Worm (Caenorhabditis elegans) whole organism, L3 larva: Measurements from ENCODE around the gene R04F11.2.
A peak's percentile ranks its signal among the peaks of the same experiment; 100 is the strongest.

ENCODE experiments used
- R02D3.7 ChIP-seq: fragments of 150-350 bp; optimal IDR thresholded peaks from 2 replicates; lab custom pipeline; 2014; ENCODE audit warnings: missing biosample characterization, missing genetic modification characterization
- ZK546.5 ChIP-seq: sonication (generic microtip); optimal IDR thresholded peaks from 2 replicates; lab custom pipeline; 2017; ENCODE audit warnings: missing biosample characterization, missing genetic modification characterization
- aly-2 ChIP-seq: fragments of 150-350 bp; optimal IDR thresholded peaks from 2 replicates; lab custom pipeline; 2014; ENCODE audit warnings: missing biosample characterization, missing genetic modification characterization
- ama-1 ChIP-seq: fragments of 150-350 bp; optimal IDR thresholded peaks from 2 replicates; lab custom pipeline; 2018
- ceh-16 ChIP-seq: sonication (generic microtip); optimal IDR thresholded peaks from 2 replicates; lab custom pipeline; 2017; ENCODE audit warnings: missing biosample characterization, missing genetic modification characterization
- ceh-28 ChIP-seq: fragments of 150-350 bp; optimal IDR thresholded peaks from 2 replicates; lab custom pipeline; 2014; ENCODE audit warnings: missing biosample characterization, missing genetic modification reagents, missing genetic modification characterization
- ceh-82 ChIP-seq: fragments of 150-350 bp; optimal IDR thresholded peaks from 2 replicates; lab custom pipeline; 2014; ENCODE audit warnings: missing biosample characterization, missing genetic modification characterization
- ceh-9 ChIP-seq: sonication (generic microtip); optimal IDR thresholded peaks from 2 replicates; lab custom pipeline; 2018; ENCODE audit warnings: missing biosample characterization, missing genetic modification characterization
- daf-12 ChIP-seq: fragments of 150-350 bp; optimal IDR thresholded peaks from 2 replicates; lab custom pipeline; 2014; ENCODE audit warnings: missing biosample characterization, missing genetic modification reagents, missing genetic modification characterization
- egl-27 ChIP-seq: sonication (generic microtip); optimal IDR thresholded peaks from 4 replicates; lab custom pipeline; 2017; ENCODE audit warnings: missing biosample characterization, missing genetic modification reagents, missing genetic modification characterization
- egl-5 ChIP-seq: fragments of 150-350 bp; optimal IDR thresholded peaks from 2 replicates; lab custom pipeline; 2017; ENCODE audit warnings: missing biosample characterization, missing genetic modification reagents, missing genetic modification characterization, inconsistent platforms
- elt-1 ChIP-seq: fragments of 150-350 bp; optimal IDR thresholded peaks from 2 replicates; lab custom pipeline; 2014; ENCODE audit warnings: missing biosample characterization, missing genetic modification characterization
- elt-2 ChIP-seq: sonication (generic microtip); optimal IDR thresholded peaks from 2 replicates; lab custom pipeline; 2016; ENCODE audit warnings: missing genetic modification reagents, mild to moderate bottlenecking, missing genetic modification characterization, missing compliant biosample characterization
- elt-3 ChIP-seq, 3 experiments: fragments of 150-350 bp in 1 of 3; sonication (generic microtip) in 2 of 3; optimal IDR thresholded peaks; 2 replicates in 2 of 3; 4 replicates in 1 of 3; lab custom pipeline; 2014 to 2017; ENCODE audit warnings: missing biosample characterization in 3 of 3, missing genetic modification characterization in 3 of 3
- eor-1 ChIP-seq, 2 experiments: fragments of 150-350 bp; optimal IDR thresholded peaks; 2 replicates each; lab custom pipeline; 2014 to 2018; ENCODE audit warnings: missing biosample characterization in 2 of 2, missing genetic modification characterization in 2 of 2
- fkh-10 ChIP-seq: sonication (generic microtip); optimal IDR thresholded peaks from 2 replicates; lab custom pipeline; 2017; ENCODE audit warnings: missing biosample characterization, missing genetic modification reagents, missing genetic modification characterization
- fkh-2 ChIP-seq: fragments of 150-350 bp; optimal IDR thresholded peaks from 2 replicates; lab custom pipeline; 2014; ENCODE audit warnings: missing biosample characterization, missing genetic modification reagents, missing genetic modification characterization
- fos-1 ChIP-seq: fragments of 150-350 bp; optimal IDR thresholded peaks from 2 replicates; lab custom pipeline; 2014; ENCODE audit warnings: missing biosample characterization, missing genetic modification characterization
- hmg-11 ChIP-seq: sonication (generic microtip); optimal IDR thresholded peaks from 2 replicates; lab custom pipeline; 2016; ENCODE audit warnings: missing genetic modification characterization, missing compliant biosample characterization
- jun-1 ChIP-seq: fragments of 150-350 bp; optimal IDR thresholded peaks from 2 replicates; lab custom pipeline; 2014; ENCODE audit warnings: missing biosample characterization, missing genetic modification reagents, missing genetic modification characterization
- lin-15B ChIP-seq: fragments of 150-350 bp; optimal IDR thresholded peaks from 2 replicates; lab custom pipeline; 2014; ENCODE audit warnings: missing biosample characterization, missing genetic modification characterization
- lin-39 ChIP-seq: fragments of 150-350 bp; optimal IDR thresholded peaks from 2 replicates; lab custom pipeline; 2018; ENCODE audit warnings: missing biosample characterization, missing genetic modification reagents, missing genetic modification characterization
- lsy-12 ChIP-seq: sonication (generic microtip); optimal IDR thresholded peaks from 2 replicates; lab custom pipeline; 2016; ENCODE audit warnings: mild to moderate bottlenecking, missing genetic modification characterization, missing compliant biosample characterization
- mdl-1 ChIP-seq: fragments of 150-350 bp; optimal IDR thresholded peaks from 2 replicates; lab custom pipeline; 2014; ENCODE audit warnings: missing biosample characterization, missing genetic modification characterization
- mml-1 ChIP-seq: fragments of 150-350 bp; sonication (generic microtip); optimal IDR thresholded peaks from 3 replicates; lab custom pipeline; 2014; ENCODE audit warnings: missing biosample characterization, missing genetic modification characterization
- nfya-1 ChIP-seq: sonication (generic microtip); optimal IDR thresholded peaks from 2 replicates; lab custom pipeline; 2017; ENCODE audit warnings: missing genetic modification characterization, mild to moderate bottlenecking, missing compliant biosample characterization, antibody characterized with exemption, moderate library complexity; ENCODE audit not compliant: insufficient read depth
- nhr-11 ChIP-seq: fragments of 150-350 bp; optimal IDR thresholded peaks from 2 replicates; lab custom pipeline; 2014; ENCODE audit warnings: missing biosample characterization, missing genetic modification characterization
- nhr-12 ChIP-seq: fragments of 150-350 bp; optimal IDR thresholded peaks from 2 replicates; lab custom pipeline; 2014; ENCODE audit warnings: missing biosample characterization, missing genetic modification characterization
- nhr-23 ChIP-seq: fragments of 150-350 bp; optimal IDR thresholded peaks from 2 replicates; lab custom pipeline; 2014; ENCODE audit warnings: missing biosample characterization, missing genetic modification reagents, missing genetic modification characterization
- nhr-237 ChIP-seq: fragments of 150-350 bp; optimal IDR thresholded peaks from 2 replicates; lab custom pipeline; 2014; ENCODE audit warnings: missing biosample characterization, missing genetic modification characterization
- nhr-25 ChIP-seq: sonication (generic microtip); optimal IDR thresholded peaks from 2 replicates; lab custom pipeline; 2017; ENCODE audit warnings: missing biosample characterization, missing genetic modification characterization
- nhr-28 ChIP-seq: fragments of 150-350 bp; optimal IDR thresholded peaks from 2 replicates; lab custom pipeline; 2014; ENCODE audit warnings: missing biosample characterization, missing genetic modification characterization
- nhr-43 ChIP-seq: sonication (generic microtip); optimal IDR thresholded peaks from 2 replicates; lab custom pipeline; 2016; ENCODE audit warnings: mild to moderate bottlenecking, missing genetic modification characterization, missing compliant biosample characterization; ENCODE audit not compliant: poor library complexity, severe bottlenecking
- nhr-67 ChIP-seq: fragments of 150-350 bp; optimal IDR thresholded peaks from 2 replicates; lab custom pipeline; 2014; ENCODE audit warnings: missing biosample characterization, missing genetic modification characterization
- nhr-76 ChIP-seq: fragments of 150-350 bp; sonication (generic microtip); optimal IDR thresholded peaks from 5 replicates; lab custom pipeline; 2014; ENCODE audit warnings: missing biosample characterization, missing genetic modification characterization
- nhr-77 ChIP-seq: fragments of 150-350 bp; optimal IDR thresholded peaks from 2 replicates; lab custom pipeline; 2014; ENCODE audit warnings: missing biosample characterization, missing genetic modification characterization
- pha-4 ChIP-seq: fragments of 150-350 bp; optimal IDR thresholded peaks from 2 replicates; lab custom pipeline; 2014; ENCODE audit warnings: missing biosample characterization, missing genetic modification reagents, missing genetic modification characterization
- pqm-1 ChIP-seq: fragments of 150-350 bp; optimal IDR thresholded peaks from 2 replicates; lab custom pipeline; 2017; ENCODE audit warnings: missing biosample characterization, missing genetic modification characterization, inconsistent platforms
- sea-2 ChIP-seq: fragments of 150-350 bp; sonication (generic microtip); optimal IDR thresholded peaks from 4 replicates; lab custom pipeline; 2014; ENCODE audit warnings: missing biosample characterization, missing genetic modification reagents, missing genetic modification characterization
- skn-1 ChIP-seq: fragments of 150-350 bp; optimal IDR thresholded peaks from 2 replicates; lab custom pipeline; 2014; ENCODE audit warnings: missing biosample characterization, missing genetic modification characterization
- snpc-4 ChIP-seq: fragments of 150-350 bp; optimal IDR thresholded peaks from 2 replicates; lab custom pipeline; 2014; ENCODE audit warnings: missing biosample characterization, missing genetic modification characterization
- tbx-2 ChIP-seq: sonication (generic microtip); optimal IDR thresholded peaks from 2 replicates; lab custom pipeline; 2016; ENCODE audit warnings: mild to moderate bottlenecking, missing genetic modification characterization, missing compliant biosample characterization
- unc-39 ChIP-seq: sonication (generic microtip); optimal IDR thresholded peaks from 4 replicates; lab custom pipeline; 2017; ENCODE audit warnings: missing biosample characterization, missing genetic modification characterization
- unc-62 ChIP-seq: fragments of 150-350 bp; sonication (generic microtip); optimal IDR thresholded peaks from 4 replicates; lab custom pipeline; 2014; ENCODE audit warnings: missing biosample characterization, missing genetic modification reagents, missing genetic modification characterization
- zag-1 ChIP-seq: fragments of 150-350 bp; optimal IDR thresholded peaks from 2 replicates; lab custom pipeline; 2014; ENCODE audit warnings: missing biosample characterization, missing genetic modification characterization
- ztf-11 ChIP-seq: fragments of 150-350 bp; optimal IDR thresholded peaks from 2 replicates; lab custom pipeline; 2014; ENCODE audit warnings: missing biosample characterization, missing genetic modification characterization
- ztf-4 ChIP-seq: fragments of 150-350 bp; optimal IDR thresholded peaks from 2 replicates; lab custom pipeline; 2014; ENCODE audit warnings: missing biosample characterization, missing genetic modification characterization

The R04F11.2 gene

ce11 chrV:12317894-12318553, at the start of gene R04F11.2, which contains the start of gene R04F11.5:
TSS of gene R04F11.2 (plus strand) at chrV:12318381.
TSS of gene R04F11.5 (minus strand) at chrV:12318019.
- no peak for TF ChIP-seq fos-1 (tag; lab: Kevin White, UChicago)
- peak; percentile 90 for TF ChIP-seq egl-5 (tag; lab: Kevin White, UChicago)
- peak; percentile 85 for TF ChIP-seq hmg-11 (tag; lab: Kevin White, UChicago)
- TF ChIP-seq tbx-2 (tag; lab: Kevin White, UChicago) = no peak
- TF ChIP-seq nhr-25 (tag; lab: Kevin White, UChicago) = peak; percentile 80
- no peak for TF ChIP-seq ceh-16 (tag; lab: Kevin White, UChicago)
- peak; percentile 45 for TF ChIP-seq elt-1
- no peak for TF ChIP-seq daf-12 (tag; lab: Kevin White, UChicago)
- TF ChIP-seq nhr-28 (tag; lab: Kevin White, UChicago) = no peak
- no peak for TF ChIP-seq ztf-11 (tag; lab: Kevin White, UChicago)
- no peak for TF ChIP-seq nhr-12 (tag; lab: Kevin White, UChicago)
- no peak for TF ChIP-seq unc-62 (GFP tag; lab: Kevin White, UChicago)
- peak; percentile 86 for TF ChIP-seq lin-15B (tag; lab: Kevin White, UChicago)
- TF ChIP-seq sea-2 (GFP tag; lab: Kevin White, UChicago) = no peak
- no peak for TF ChIP-seq skn-1 (tag; lab: Kevin White, UChicago)
- peak; percentile 50 for TF ChIP-seq elt-2 (tag; lab: Kevin White, UChicago)
- TF ChIP-seq nhr-23 (tag; lab: Kevin White, UChicago) = no peak
- TF ChIP-seq R02D3.7 (tag; lab: Kevin White, UChicago) = peak; percentile 41
- no peak for TF ChIP-seq unc-39 (tag; lab: Kevin White, UChicago)
- TF ChIP-seq ceh-9 (tag; lab: Kevin White, UChicago) = no peak
- TF ChIP-seq eor-1 (tag; optimal IDR thresholded peaks at IDR 0.05; lab: Kevin White, UChicago) = peak in 1 of 2 experiments; percentile 4
- no peak for TF ChIP-seq ztf-4
- no peak for TF ChIP-seq nhr-237 (tag; lab: Kevin White, UChicago)
- no peak for TF ChIP-seq nhr-11 (tag; lab: Kevin White, UChicago)
- TF ChIP-seq snpc-4 = peak; percentile 81
- TF ChIP-seq elt-3 (tag; optimal IDR thresholded peaks at IDR 0.05; lab: Kevin White, UChicago) = no peak
- TF ChIP-seq fkh-10 = no peak
- peak; percentile 79 for TF ChIP-seq lin-39 (tag; lab: Kevin White, UChicago)
- no peak for TF ChIP-seq mml-1
- TF ChIP-seq lsy-12 (tag; lab: Kevin White, UChicago) = no peak
- TF ChIP-seq ZK546.5 (tag; lab: Kevin White, UChicago) = no peak
- no peak for TF ChIP-seq nhr-76 (tag; lab: Kevin White, UChicago)
- TF ChIP-seq pha-4 (tag; lab: Kevin White, UChicago) = peak; percentile 93
- TF ChIP-seq mdl-1 (tag; lab: Kevin White, UChicago) = no peak
- TF ChIP-seq nhr-67 (tag; lab: Kevin White, UChicago) = no peak
- no peak for TF ChIP-seq aly-2
- no peak for TF ChIP-seq fkh-2 (tag; lab: Kevin White, UChicago)
- no peak for TF ChIP-seq zag-1 (tag; lab: Kevin White, UChicago)
- no peak for TF ChIP-seq ceh-82 (tag; lab: Kevin White, UChicago)
- no peak for TF ChIP-seq jun-1 (tag; lab: Kevin White, UChicago)
- peak; percentile 41 for TF ChIP-seq ceh-28 (tag; lab: Kevin White, UChicago)
- peak; percentile 94 for TF ChIP-seq nfya-1 (tag; lab: Kevin White, UChicago)
- no peak for TF ChIP-seq egl-27 (tag; lab: Kevin White, UChicago)
- no peak for TF ChIP-seq pqm-1 (tag; lab: Kevin White, UChicago)
- TF ChIP-seq nhr-43 (tag; lab: Kevin White, UChicago) = peak; percentile 14
- peak; percentile 51 for TF ChIP-seq ama-1 (lab: Kevin White, UChicago)
- TF ChIP-seq nhr-77 (tag; lab: Kevin White, UChicago) = no peak
